Worm (Caenorhabditis elegans) whole organism, young adult: ENCODE results near the gene ZK354.3.

ENCODE experiments used
- B0019.2 ChIP-seq: fragments of 200-800 bp; sonication (Bioruptor generic); conservative IDR thresholded peaks from 2 replicates; pipeline ENCODE4 v1.3.6; 2022; ENCODE audit warnings: missing genetic modification reagents, missing genetic modification characterization, missing compliant biosample characterization
- B0336.3 ChIP-seq: fragments of 200-800 bp; sonication (Bioruptor generic); IDR thresholded peaks from 2 replicates; pipeline ENCODE4 v1.3.6; 2022; ENCODE audit warnings: missing genetic modification characterization, missing compliant biosample characterization
- F49E8.2 ChIP-seq: sonication (generic microtip); optimal IDR thresholded peaks from 3 replicates; lab custom pipeline; 2017; ENCODE audit warnings: missing genetic modification characterization, mild to moderate bottlenecking, missing compliant biosample characterization, antibody characterized with exemption, moderate library complexity; ENCODE audit not compliant: insufficient read depth
- ceh-79 ChIP-seq: sonication (generic microtip); optimal IDR thresholded peaks from 2 replicates; lab custom pipeline; 2017; ENCODE audit warnings: mild to moderate bottlenecking, missing genetic modification characterization, missing compliant biosample characterization
- ceh-91 ChIP-seq: fragments of 200-800 bp; sonication (Bioruptor generic); IDR thresholded peaks from 2 replicates; pipeline ENCODE4 v1.3.6; 2022; ENCODE audit warnings: missing genetic modification reagents, missing genetic modification characterization, missing compliant biosample characterization
- ets-4 ChIP-seq: fragments of 200-800 bp; sonication (Bioruptor generic); optimal IDR thresholded peaks from 2 replicates; lab custom pipeline; 2018; ENCODE audit warnings: mild to moderate bottlenecking, missing genetic modification characterization, missing compliant biosample characterization
- madf-10 ChIP-seq: sonication (generic microtip); optimal IDR thresholded peaks from 2 replicates; lab custom pipeline; 2016; ENCODE audit warnings: mild to moderate bottlenecking, missing genetic modification characterization, missing compliant biosample characterization
- nfya-1 ChIP-seq: sonication (generic microtip); optimal IDR thresholded peaks from 2 replicates; lab custom pipeline; 2017; ENCODE audit warnings: antibody characterized with exemption, missing compliant biosample characterization, missing genetic modification characterization, borderline replicate concordance; ENCODE audit not compliant: insufficient read depth
- rpc-1 ChIP-seq, 2 experiments: fragments of 150-350 bp in 1 of 2; sonication (generic microtip) in 1 of 2; optimal IDR thresholded peaks; 2 replicates each; lab custom pipeline; 2014 to 2018; ENCODE audit warnings: missing biosample characterization in 1 of 2, missing genetic modification characterization in 1 of 2, missing genetic modification reagents in 1 of 2, missing genotype in 1 of 2
- sptf-2 ChIP-seq: fragments of 200-800 bp; sonication (Bioruptor generic); optimal IDR thresholded peaks from 2 replicates; lab custom pipeline; 2018; ENCODE audit warnings: mild to moderate bottlenecking, missing genetic modification characterization, missing compliant biosample characterization
- tbp1 ChIP-seq: fragments of 200-800 bp; sonication (Bioruptor generic); optimal IDR thresholded peaks from 2 replicates; lab custom pipeline; 2018; ENCODE audit warnings: mild to moderate bottlenecking, missing genetic modification characterization, missing compliant biosample characterization

ce11 chrIV:5326144-5326543 is 16.3 kb downstream of the ZK354.3 start, which contains the start of gene Y4C6B.4:
- TF ChIP-seq rpc-1 (optimal IDR thresholded peaks at IDR 0.05; lab: Kevin White, UChicago) = no peak
- TF ChIP-seq rpc-1 (tag; optimal IDR thresholded peaks at IDR 0.05; lab: Kevin White, UChicago) = no peak
- no peak for TF ChIP-seq sptf-2 (GFP tag; lab: Kevin White, UChicago)
- TF ChIP-seq tbp1 (GFP tag; lab: Kevin White, UChicago) = no peak
- TF ChIP-seq ets-4 = no peak
- TF ChIP-seq B0019.2 (GFP tag; lab: Robert Waterston, UW) = no peak
- no peak for TF ChIP-seq ceh-91 (GFP tag; lab: Robert Waterston, UW)
- no peak for TF ChIP-seq B0336.3 (GFP tag; lab: Robert Waterston, UW)
- no peak for TF ChIP-seq F49E8.2 (tag; lab: Kevin White, UChicago)
- TF ChIP-seq madf-10 = no peak
- TF ChIP-seq ceh-79 (tag; lab: Kevin White, UChicago) = no peak
- TF ChIP-seq nfya-1 (tag; lab: Kevin White, UChicago) = no peak
